Worm (Caenorhabditis elegans) whole organism, young adult: ENCODE results near the gene Y43E12A.2.

ENCODE experiments used
- B0035.1 ChIP-seq: sonication (generic microtip); optimal IDR thresholded peaks from 2 replicates; lab custom pipeline; 2016; ENCODE audit warnings: missing genetic modification characterization, mild to moderate bottlenecking, missing compliant biosample characterization, missing genotype, missing genetic modification reagents
- B0336.3 ChIP-seq: fragments of 200-800 bp; sonication (Bioruptor generic); IDR thresholded peaks from 2 replicates; pipeline ENCODE4 v1.3.6; 2022; ENCODE audit warnings: missing genetic modification characterization, missing compliant biosample characterization
- C06A6.2 ChIP-seq: fragments of 200-800 bp; sonication (Bioruptor generic); conservative IDR thresholded peaks from 2 replicates; pipeline ENCODE4 v1.3.6; 2022; ENCODE audit warnings: missing genetic modification characterization, missing compliant biosample characterization
- F22D6.2 ChIP-seq: sonication (generic microtip); optimal IDR thresholded peaks from 2 replicates; lab custom pipeline; 2016; ENCODE audit warnings: mild to moderate bottlenecking, missing genetic modification characterization, missing compliant biosample characterization
- F23B12.7 ChIP-seq: sonication (generic microtip); optimal IDR thresholded peaks from 2 replicates; lab custom pipeline; 2017; ENCODE audit warnings: missing genetic modification characterization, mild to moderate bottlenecking, missing compliant biosample characterization, antibody characterized with exemption, moderate library complexity; ENCODE audit not compliant: insufficient read depth
- F33H1.4 ChIP-seq: fragments of 200-800 bp; sonication (Bioruptor generic); IDR thresholded peaks from 2 replicates; pipeline ENCODE4 v1.3.6; 2022; ENCODE audit warnings: missing genetic modification reagents, missing genetic modification characterization, missing compliant biosample characterization
- F37B4.10 ChIP-seq: fragments of 200-800 bp; sonication (Bioruptor generic); IDR thresholded peaks from 2 replicates; pipeline ENCODE4 v1.3.6; 2022; ENCODE audit warnings: missing genetic modification characterization, missing compliant biosample characterization
- F49E8.2 ChIP-seq: sonication (generic microtip); optimal IDR thresholded peaks from 3 replicates; lab custom pipeline; 2017; ENCODE audit warnings: missing genetic modification characterization, mild to moderate bottlenecking, missing compliant biosample characterization, antibody characterized with exemption, moderate library complexity; ENCODE audit not compliant: insufficient read depth
- F52B5.7 ChIP-seq: sonication (generic microtip); optimal IDR thresholded peaks from 2 replicates; lab custom pipeline; 2016; ENCODE audit warnings: mild to moderate bottlenecking, missing genetic modification characterization, missing compliant biosample characterization
- K12H6.12 ChIP-seq: fragments of 200-800 bp; sonication (Bioruptor generic); optimal IDR thresholded peaks from 2 replicates; lab custom pipeline; 2018; ENCODE audit warnings: mild to moderate bottlenecking, missing genetic modification characterization, missing compliant biosample characterization
- T07F8.4 ChIP-seq: sonication (generic microtip); optimal IDR thresholded peaks from 2 replicates; lab custom pipeline; 2016; ENCODE audit warnings: mild to moderate bottlenecking, missing genetic modification characterization, moderate library complexity, missing compliant biosample characterization
- Y53G8AR.9 ChIP-seq: fragments of 200-800 bp; sonication (Bioruptor generic); conservative IDR thresholded peaks from 2 replicates; pipeline ENCODE4 v1.3.6; 2022; ENCODE audit warnings: missing genetic modification reagents, missing genetic modification characterization, missing compliant biosample characterization
- Y67H2A.10 ChIP-seq: fragments of 200-800 bp; sonication (Bioruptor generic); conservative IDR thresholded peaks from 2 replicates; pipeline ENCODE4 v1.3.6; 2022; ENCODE audit warnings: missing genetic modification reagents, missing genetic modification characterization, missing compliant biosample characterization
- Y79H2A.3 ChIP-seq: fragments of 200-800 bp; sonication (Bioruptor generic); conservative IDR thresholded peaks from 2 replicates; pipeline ENCODE4 v1.3.6; 2022; ENCODE audit warnings: missing genetic modification reagents, missing genetic modification characterization, missing compliant biosample characterization
- ZK185.1 ChIP-seq: sonication (generic microtip); optimal IDR thresholded peaks from 2 replicates; lab custom pipeline; 2016; ENCODE audit warnings: mild to moderate bottlenecking, missing genetic modification characterization, missing compliant biosample characterization; ENCODE audit not compliant: poor library complexity, severe bottlenecking
- atf-7 ChIP-seq: sonication (generic microtip); optimal IDR thresholded peaks from 2 replicates; lab custom pipeline; 2017; ENCODE audit warnings: mild to moderate bottlenecking, missing genetic modification characterization, missing compliant biosample characterization
- athp-1 ChIP-seq: sonication (generic microtip); optimal IDR thresholded peaks from 2 replicates; lab custom pipeline; 2017; ENCODE audit warnings: mild to moderate bottlenecking, missing genetic modification characterization, missing compliant biosample characterization
- attf-3 ChIP-seq: fragments of 200-800 bp; sonication (Bioruptor generic); conservative IDR thresholded peaks from 2 replicates; pipeline ENCODE4 v1.3.6; 2022; ENCODE audit warnings: missing genetic modification reagents, missing genetic modification characterization, missing compliant biosample characterization
- cebp-1 ChIP-seq, 2 experiments: fragments of 200-800 bp in 1 of 2; sonication (Bioruptor generic) in 1 of 2; sonication (generic microtip) in 1 of 2; IDR thresholded peaks in 1 of 2; optimal IDR thresholded peaks in 1 of 2; 2 replicates each; pipeline versions ENCODE4 v1.3.6 to Lab custom; 2017 to 2022; ENCODE audit warnings: missing compliant biosample characterization in 2 of 2, missing genetic modification characterization in 2 of 2, mild to moderate bottlenecking in 1 of 2, missing genetic modification reagents in 1 of 2, moderate library complexity in 1 of 2
- cebp-2 ChIP-seq: fragments of 200-800 bp; sonication (Bioruptor generic); IDR thresholded peaks from 2 replicates; pipeline ENCODE4 v1.3.6; 2022; ENCODE audit warnings: missing genetic modification characterization, missing compliant biosample characterization
- ceh-100 ChIP-seq: fragments of 200-800 bp; sonication (Bioruptor generic); IDR thresholded peaks from 2 replicates; pipeline ENCODE4 v1.3.6; 2022; ENCODE audit warnings: missing genetic modification reagents, missing genetic modification characterization, missing compliant biosample characterization
- ceh-27 ChIP-seq: fragments of 200-800 bp; sonication (Bioruptor generic); optimal IDR thresholded peaks from 2 replicates; lab custom pipeline; 2018; ENCODE audit warnings: mild to moderate bottlenecking, missing genetic modification characterization, moderate library complexity, missing compliant biosample characterization
- ceh-40 ChIP-seq: fragments of 200-800 bp; sonication (Bioruptor generic); IDR thresholded peaks from 2 replicates; pipeline ENCODE4 v1.3.6; 2022; ENCODE audit warnings: missing genetic modification characterization, missing compliant biosample characterization
- ceh-58 ChIP-seq: fragments of 200-800 bp; sonication (Bioruptor generic); IDR thresholded peaks from 2 replicates; pipeline ENCODE4 v1.3.6; 2022; ENCODE audit warnings: missing genetic modification characterization, missing compliant biosample characterization
- die-1 ChIP-seq: sonication (generic microtip); optimal IDR thresholded peaks from 2 replicates; lab custom pipeline; 2016; ENCODE audit warnings: missing genotype, mild to moderate bottlenecking, missing genetic modification characterization, missing compliant biosample characterization
- dox-1 ChIP-seq: fragments of 200-800 bp; sonication (Bioruptor generic); IDR thresholded peaks from 2 replicates; pipeline ENCODE4 v1.3.6; 2022; ENCODE audit warnings: missing genetic modification reagents, missing genetic modification characterization, missing compliant biosample characterization
- ekl-4 ChIP-seq: fragments of 200-800 bp; sonication (Bioruptor generic); IDR thresholded peaks from 2 replicates; pipeline ENCODE4 v1.3.6; 2022; ENCODE audit warnings: missing genetic modification reagents, missing genetic modification characterization, missing compliant biosample characterization
- hmg-1.2 ChIP-seq: fragments of 200-800 bp; sonication (Bioruptor generic); IDR thresholded peaks from 2 replicates; pipeline ENCODE4 v1.3.6; 2022; ENCODE audit warnings: missing genetic modification reagents, missing genetic modification characterization, missing compliant biosample characterization
- lin-35 ChIP-seq, 3 experiments: fragments of 150-350 bp in 2 of 3; sonication (generic microtip) in 1 of 3; optimal IDR thresholded peaks; 2 replicates each; lab custom pipeline; 2014 to 2018; ENCODE audit warnings: missing biosample characterization in 3 of 3, missing genetic modification characterization in 3 of 3, missing genetic modification reagents in 3 of 3
- lin-40 ChIP-seq: sonication (generic microtip); optimal IDR thresholded peaks from 2 replicates; lab custom pipeline; 2016; ENCODE audit warnings: missing genetic modification characterization, mild to moderate bottlenecking, missing compliant biosample characterization, missing genotype, missing genetic modification reagents
- madf-10 ChIP-seq: sonication (generic microtip); optimal IDR thresholded peaks from 2 replicates; lab custom pipeline; 2016; ENCODE audit warnings: mild to moderate bottlenecking, missing genetic modification characterization, missing compliant biosample characterization
- madf-8 ChIP-seq: fragments of 200-800 bp; sonication (Bioruptor generic); conservative IDR thresholded peaks from 2 replicates; pipeline ENCODE4 v1.3.6; 2022; ENCODE audit warnings: missing genetic modification reagents, missing genetic modification characterization, missing compliant biosample characterization
- nhr-27 ChIP-seq: fragments of 200-800 bp; sonication (Bioruptor generic); optimal IDR thresholded peaks from 2 replicates; lab custom pipeline; 2018; ENCODE audit warnings: mild to moderate bottlenecking, missing genetic modification characterization, moderate library complexity, missing compliant biosample characterization
- nhr-80 ChIP-seq: sonication (generic microtip); optimal IDR thresholded peaks from 2 replicates; lab custom pipeline; 2016; ENCODE audit warnings: missing genetic modification characterization, missing compliant biosample characterization
- pha-4 ChIP-seq: fragments of 150-350 bp; sonication (generic microtip); optimal IDR thresholded peaks from 2 replicates; lab custom pipeline; 2014; ENCODE audit warnings: missing biosample characterization, missing genetic modification reagents, missing genetic modification characterization
- snpc-1.1 ChIP-seq: sonication (generic microtip); optimal IDR thresholded peaks from 2 replicates; lab custom pipeline; 2017; ENCODE audit warnings: missing genetic modification characterization, mild to moderate bottlenecking, missing compliant biosample characterization, antibody characterized with exemption, moderate library complexity, missing genotype, missing genetic modification reagents; ENCODE audit not compliant: insufficient read depth
- somi-1 ChIP-seq: fragments of 200-800 bp; sonication (Bioruptor generic); optimal IDR thresholded peaks from 2 replicates; lab custom pipeline; 2018; ENCODE audit warnings: mild to moderate bottlenecking, missing genetic modification characterization, missing compliant biosample characterization
- zfh-2 ChIP-seq: fragments of 200-800 bp; sonication (Bioruptor generic); conservative IDR thresholded peaks from 2 replicates; pipeline ENCODE4 v1.3.6; 2022; ENCODE audit warnings: missing genetic modification reagents, missing genetic modification characterization, missing compliant biosample characterization
- zim-3 ChIP-seq: sonication (generic microtip); optimal IDR thresholded peaks from 2 replicates; lab custom pipeline; 2017; ENCODE audit warnings: mild to moderate bottlenecking, missing genetic modification characterization, moderate library complexity, missing compliant biosample characterization
- ztf-22 ChIP-seq: fragments of 200-800 bp; sonication (Bioruptor generic); optimal IDR thresholded peaks from 2 replicates; lab custom pipeline; 2018; ENCODE audit warnings: mild to moderate bottlenecking, missing genetic modification characterization, moderate library complexity, missing compliant biosample characterization
- ztf-26 ChIP-seq: sonication (generic microtip); optimal IDR thresholded peaks from 2 replicates; lab custom pipeline; 2017; ENCODE audit warnings: missing genetic modification characterization, missing compliant biosample characterization
- ztf-28 ChIP-seq: fragments of 200-800 bp; sonication (Bioruptor generic); IDR thresholded peaks from 2 replicates; pipeline ENCODE4 v1.3.6; 2022; ENCODE audit warnings: missing genetic modification reagents, missing genetic modification characterization, missing compliant biosample characterization
- ztf-3 ChIP-seq: fragments of 200-800 bp; sonication (Bioruptor generic); optimal IDR thresholded peaks from 2 replicates; lab custom pipeline; 2018; ENCODE audit warnings: mild to moderate bottlenecking, missing genetic modification characterization, missing compliant biosample characterization
- ztf-6 ChIP-seq: fragments of 200-800 bp; sonication (Bioruptor generic); IDR thresholded peaks from 2 replicates; pipeline ENCODE4 v1.3.6; 2022; ENCODE audit warnings: missing genetic modification reagents, missing genetic modification characterization, missing compliant biosample characterization

The Y43E12A.2 gene

DNA sequence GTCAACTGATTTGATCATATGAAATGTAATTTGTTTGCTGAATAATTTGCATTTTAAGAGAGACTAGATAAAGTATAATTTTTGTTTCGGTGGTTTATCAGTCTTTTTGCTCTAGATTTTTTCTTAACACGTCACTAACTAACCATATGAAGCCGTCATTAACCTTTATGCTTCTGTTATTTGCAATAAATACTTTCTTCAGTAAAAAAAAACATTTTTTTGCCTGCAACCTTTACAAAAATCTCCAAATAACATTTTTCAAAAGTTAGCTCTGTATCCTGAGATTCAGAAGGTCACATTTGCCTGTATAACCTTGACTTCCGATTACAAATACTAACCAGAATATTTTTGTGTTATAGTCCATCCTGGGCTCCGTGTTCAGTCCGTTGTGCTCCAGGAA lies 11.1 kb upstream of the Y43E12A.2 start:
- TF ChIP-seq athp-1: no peak
- no peak for TF ChIP-seq zim-3 (tag; lab: Kevin White, UChicago)
- TF ChIP-seq ztf-22: no peak
- TF ChIP-seq cebp-2: no peak
- no peak for TF ChIP-seq Y67H2A.10 (GFP tag; lab: Robert Waterston, UW)
- no peak for TF ChIP-seq ZK185.1 (tag; lab: Kevin White, UChicago)
- no peak for TF ChIP-seq attf-3 (GFP tag; lab: Robert Waterston, UW)
- TF ChIP-seq F49E8.2 (tag; lab: Kevin White, UChicago): no peak
- no peak for TF ChIP-seq K12H6.12 (tag; lab: Kevin White, UChicago)
- TF ChIP-seq ceh-100 (GFP tag; lab: Robert Waterston, UW): no peak
- TF ChIP-seq F52B5.7 (tag; lab: Kevin White, UChicago): no peak
- no peak for TF ChIP-seq ceh-40
- no peak for TF ChIP-seq madf-8 (GFP tag; lab: Robert Waterston, UW)
- no peak for TF ChIP-seq F22D6.2 (tag; lab: Kevin White, UChicago)
- TF ChIP-seq Y53G8AR.9 (GFP tag; lab: Robert Waterston, UW): no peak
- TF ChIP-seq snpc-1.1 (tag; lab: Kevin White, UChicago): no peak

DNA sequence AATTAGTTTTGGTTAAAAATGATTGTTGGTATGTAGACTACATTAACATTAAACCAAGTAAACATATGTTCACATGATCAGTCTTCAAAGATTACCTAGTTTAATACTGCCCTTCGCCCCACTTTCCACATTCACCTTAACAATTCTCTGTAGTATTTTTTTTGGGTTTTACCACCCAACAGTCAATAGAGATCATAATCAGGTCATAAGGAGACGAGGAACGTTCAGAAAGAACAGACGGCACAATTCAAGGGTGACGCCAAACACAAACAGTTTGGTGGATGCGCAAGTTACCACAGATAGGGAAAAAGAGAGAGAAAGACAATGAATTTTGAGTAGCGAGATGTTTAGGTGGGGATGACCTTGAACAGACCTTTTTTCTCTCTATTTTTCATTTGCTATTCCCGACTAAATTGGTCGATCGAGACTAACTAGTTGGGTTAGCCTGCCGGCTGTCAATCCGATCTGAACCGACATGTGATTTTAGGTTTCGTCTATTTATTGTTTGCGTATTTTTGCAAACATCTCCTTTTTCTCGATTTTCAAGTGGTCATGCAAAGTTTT lies 10.1 kb upstream of the Y43E12A.2 start:
- no peak for TF ChIP-seq cebp-1 (GFP tag; IDR thresholded peaks at IDR 0.05; lab: Robert Waterston, UW)
- peak; percentile 29 for TF ChIP-seq cebp-1 (tag; optimal IDR thresholded peaks at IDR 0.05; lab: Kevin White, UChicago)
- TF ChIP-seq B0035.1 (tag; lab: Kevin White, UChicago): no peak
- TF ChIP-seq ztf-6 (GFP tag; lab: Robert Waterston, UW): 0 out of 2 replicates have a peak, but pooled peaks have one; percentile 40
- no peak for TF ChIP-seq F37B4.10 (GFP tag; lab: Robert Waterston, UW)
- peak; percentile 27 for TF ChIP-seq nhr-80
- TF ChIP-seq pha-4 (tag; lab: Kevin White, UChicago): peak; percentile 56

DNA sequence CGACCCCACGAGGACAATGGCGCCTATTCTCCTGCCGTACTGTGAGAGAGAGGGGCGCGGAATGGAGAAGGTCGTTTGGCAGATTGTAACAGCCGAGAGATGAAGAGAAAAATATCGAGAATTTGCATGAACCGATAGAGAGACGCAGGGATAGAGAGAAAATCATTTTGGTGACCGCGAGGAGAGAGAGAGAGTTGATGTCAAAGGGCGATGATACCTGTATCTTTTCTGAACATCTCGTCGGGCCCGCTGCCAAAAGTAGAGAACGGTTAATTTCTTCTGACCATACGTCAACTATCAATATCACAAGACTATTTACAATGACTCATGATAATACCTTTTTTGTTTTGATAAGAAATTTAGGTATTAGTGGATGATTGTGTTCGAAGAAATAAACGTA lies 5.9 kb upstream of the Y43E12A.2 start:
- no peak for TF ChIP-seq atf-7 (tag; lab: Kevin White, UChicago)
- no peak for TF ChIP-seq Y79H2A.3
- no peak for TF ChIP-seq F52B5.7 (tag; lab: Kevin White, UChicago)
- TF ChIP-seq ekl-4 (GFP tag; lab: Robert Waterston, UW): 0 out of 2 replicates have a peak, but pooled peaks have one; percentile 7
- TF ChIP-seq ztf-26 (tag; lab: Kevin White, UChicago): peak; percentile 66
- peak; percentile 44; the same call in 1 of the 2 replicates for TF ChIP-seq hmg-1.2 (GFP tag; lab: Robert Waterston, UW)
- TF ChIP-seq madf-10 (tag; lab: Kevin White, UChicago): no peak
- TF ChIP-seq ztf-3 (GFP tag; lab: Kevin White, UChicago): no peak
- TF ChIP-seq F33H1.4: no peak
- no peak for TF ChIP-seq lin-35 (GFP tag; optimal IDR thresholded peaks at IDR 0.05; lab: Kevin White, UChicago)
- TF ChIP-seq ceh-100 (GFP tag; lab: Robert Waterston, UW): no peak
- no peak for TF ChIP-seq ztf-28 (GFP tag; lab: Robert Waterston, UW)
- TF ChIP-seq lin-40 (tag; lab: Kevin White, UChicago): peak; percentile 61
- TF ChIP-seq B0336.3: no peak
- no peak for TF ChIP-seq ceh-58 (GFP tag; lab: Robert Waterston, UW)
- TF ChIP-seq dox-1 (GFP tag; lab: Robert Waterston, UW): 0 out of 2 replicates have a peak, but pooled peaks have one; percentile 28
- peak; percentile 62; the same call in 1 of the 2 replicates for TF ChIP-seq C06A6.2 (GFP tag; lab: Robert Waterston, UW)
- TF ChIP-seq nhr-80: peak; percentile 44
- TF ChIP-seq zfh-2 (GFP tag; lab: Robert Waterston, UW): no peak
- no peak for TF ChIP-seq F23B12.7
- no peak for TF ChIP-seq F37B4.10 (GFP tag; lab: Robert Waterston, UW)
- no peak for TF ChIP-seq ceh-27
- no peak for TF ChIP-seq die-1
- TF ChIP-seq somi-1 (GFP tag; lab: Kevin White, UChicago): peak; percentile 37
- no peak for TF ChIP-seq cebp-1 (GFP tag; IDR thresholded peaks at IDR 0.05; lab: Robert Waterston, UW)
- peak; percentile 32 for TF ChIP-seq cebp-1 (tag; optimal IDR thresholded peaks at IDR 0.05; lab: Kevin White, UChicago)
- no peak for TF ChIP-seq T07F8.4 (tag; lab: Kevin White, UChicago)
- no peak for TF ChIP-seq nhr-27
- TF ChIP-seq, all 124 proteins: peak for 9
